Fruit fly (Drosophila melanogaster) whole organism, pupa: ENCODE data around the gene PolA2.

Experiments
- CG10348 ChIP-seq: fragments of 200-800 bp; sonication (Bioruptor generic); IDR thresholded peaks from 2 replicates; pipeline ENCODE4 v1.3.6; 2022; ENCODE audit warnings: missing biosample characterization, missing genetic modification characterization
- CG12605 ChIP-seq: fragments of 200-800 bp; sonication (Bioruptor generic); IDR thresholded peaks from 2 replicates; pipeline ENCODE4 v1.3.6; 2022; ENCODE audit warnings: missing biosample characterization, missing genetic modification characterization
- CG13204 ChIP-seq: fragments of 200-800 bp; sonication (Bioruptor generic); optimal IDR thresholded peaks from 2 replicates; lab custom pipeline; 2018; ENCODE audit warnings: missing biosample characterization, mild to moderate bottlenecking, missing genetic modification characterization, moderate library complexity
- CG14655 ChIP-seq: fragments of 200-800 bp; sonication (Bioruptor generic); optimal IDR thresholded peaks from 3 replicates; lab custom pipeline; 2017; ENCODE audit warnings: mild to moderate bottlenecking, missing biosample characterization, missing genetic modification reagents, missing genetic modification characterization
- CG15710 ChIP-seq: fragments of 200-800 bp; sonication (Bioruptor generic); optimal IDR thresholded peaks from 2 replicates; lab custom pipeline; 2018; ENCODE audit warnings: missing biosample characterization, mild to moderate bottlenecking, missing genetic modification characterization, moderate library complexity
- CG17806 ChIP-seq: fragments of 200-800 bp; sonication (Bioruptor generic); optimal IDR thresholded peaks from 2 replicates; lab custom pipeline; 2018; ENCODE audit warnings: missing biosample characterization, mild to moderate bottlenecking, missing genetic modification characterization, moderate library complexity
- CG32121 ChIP-seq: fragments of 200-800 bp; sonication (Bioruptor generic); IDR thresholded peaks from 2 replicates; pipeline ENCODE4 v1.3.6; 2022; ENCODE audit warnings: missing biosample characterization, missing genetic modification characterization
- CG34367 ChIP-seq: fragments of 200-800 bp; sonication (Bioruptor generic); optimal IDR thresholded peaks from 2 replicates; lab custom pipeline; 2018; ENCODE audit warnings: missing biosample characterization, mild to moderate bottlenecking, missing genetic modification characterization
- CG4496 ChIP-seq: fragments of 200-800 bp; sonication (Bioruptor generic); IDR thresholded peaks from 3 replicates; pipeline ENCODE4 v1.3.6; 2022; ENCODE audit warnings: missing biosample characterization, missing genetic modification characterization
- CG8159 ChIP-seq: fragments of 200-800 bp; sonication (Bioruptor generic); optimal IDR thresholded peaks from 3 replicates; lab custom pipeline; 2018; ENCODE audit warnings: missing biosample characterization, mild to moderate bottlenecking, missing genetic modification characterization, moderate library complexity
- CG8301 ChIP-seq: fragments of 200-800 bp; sonication (Bioruptor generic); optimal IDR thresholded peaks from 2 replicates; lab custom pipeline; 2018; ENCODE audit warnings: missing biosample characterization, mild to moderate bottlenecking, missing genetic modification characterization
- CG9948 ChIP-seq: fragments of 200-800 bp; sonication (Bioruptor generic); optimal IDR thresholded peaks from 2 replicates; lab custom pipeline; 2018; ENCODE audit warnings: missing biosample characterization, mild to moderate bottlenecking, missing genetic modification characterization, moderate library complexity
- D1 ChIP-seq: fragments of 200-800 bp; sonication (Bioruptor generic); optimal IDR thresholded peaks from 2 replicates; lab custom pipeline; 2018; ENCODE audit warnings: missing biosample characterization, mild to moderate bottlenecking, missing genetic modification characterization, moderate library complexity
- EcR ChIP-seq: fragments of 200-800 bp; sonication (Bioruptor generic); optimal IDR thresholded peaks from 3 replicates; lab custom pipeline; 2019; ENCODE audit warnings: missing biosample characterization, missing genetic modification characterization, mild to moderate bottlenecking, moderate library complexity, missing genetic modification reagents
- Ets98B ChIP-seq: fragments of 200-800 bp; sonication (Bioruptor generic); IDR thresholded peaks from 2 replicates; pipeline ENCODE4 v1.3.6; 2022; ENCODE audit warnings: missing biosample characterization, missing genetic modification characterization
- Pif1A ChIP-seq: fragments of 200-800 bp; sonication (Bioruptor generic); optimal IDR thresholded peaks from 3 replicates; lab custom pipeline; 2016; ENCODE audit warnings: missing biosample characterization, missing genetic modification characterization
- Pif1B ChIP-seq: fragments of 200-800 bp; sonication (Bioruptor generic); optimal IDR thresholded peaks from 3 replicates; lab custom pipeline; 2016; ENCODE audit warnings: missing biosample characterization, missing genetic modification characterization
- Snoo ChIP-seq: fragments of 200-800 bp; sonication (Bioruptor generic); optimal IDR thresholded peaks from 3 replicates; lab custom pipeline; 2017; ENCODE audit warnings: missing biosample characterization, mild to moderate bottlenecking, missing genetic modification characterization, inconsistent platforms
- fd96Ca ChIP-seq: fragments of 200-800 bp; sonication (Bioruptor generic); IDR thresholded peaks from 3 replicates; pipeline ENCODE4 v1.3.6; 2022; ENCODE audit warnings: missing biosample characterization, missing genetic modification characterization
- gl ChIP-seq: fragments of 200-800 bp; sonication (Bioruptor generic); optimal IDR thresholded peaks from 2 replicates; lab custom pipeline; 2018; ENCODE audit warnings: missing biosample characterization, mild to moderate bottlenecking, missing genetic modification characterization
- rn ChIP-seq: fragments of 200-800 bp; sonication (Bioruptor generic); IDR thresholded peaks from 2 replicates; pipeline ENCODE4 v1.3.6; 2022; ENCODE audit warnings: missing biosample characterization, missing genetic modification characterization

PolA2 gene

DNA sequence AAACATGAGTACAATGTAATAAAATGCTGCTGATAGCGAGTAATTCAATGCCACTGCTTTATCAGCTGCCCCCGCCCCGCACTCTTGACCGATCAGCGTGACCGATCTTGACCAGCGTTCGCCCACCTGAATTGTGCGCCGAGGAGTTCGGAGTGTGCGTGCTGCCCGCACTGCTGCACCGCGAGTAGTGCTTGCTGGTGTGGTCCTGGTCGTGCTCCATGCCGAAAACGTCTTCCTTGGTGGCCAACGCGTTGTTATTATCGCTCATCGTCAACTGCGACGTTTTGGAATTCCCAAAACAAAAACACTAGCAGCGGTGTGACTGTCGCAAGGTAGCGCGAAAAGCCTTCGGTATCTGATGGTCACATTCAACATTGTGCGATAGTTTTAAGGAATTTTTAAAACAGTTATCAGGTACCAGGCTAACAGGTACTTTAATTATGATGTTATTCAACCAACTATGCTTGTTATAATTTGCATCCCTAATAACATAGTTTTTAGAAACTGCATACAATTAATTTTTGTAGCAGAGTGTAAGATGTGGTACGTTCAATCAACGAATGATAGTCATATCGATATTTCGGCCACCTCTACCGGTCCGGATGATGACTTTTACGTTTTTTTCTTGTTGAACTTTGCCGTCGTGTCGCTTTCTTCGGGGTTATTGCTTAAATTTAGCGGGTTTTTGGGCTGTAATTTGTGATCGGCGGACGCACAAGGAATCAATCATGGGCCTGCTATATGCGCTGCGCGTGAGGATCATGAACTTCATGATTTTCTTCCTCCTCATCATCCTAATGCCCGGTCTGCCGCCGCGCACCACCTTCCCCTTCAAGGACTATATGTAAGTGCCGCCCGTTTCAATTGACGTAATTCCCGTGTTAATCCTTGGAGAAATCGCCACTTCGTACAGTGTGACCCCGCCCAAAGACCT is 49.5 kb downstream of the PolA2 start, which contains the start of the genes bigmax and Hmu:
Gene bigmax, minus strand, starts transcription at position 325 of the 934 bp plus-strand sequence.
Gene Hmu, plus strand, starts transcription at position 568 of the 934 bp plus-strand sequence.
- TF ChIP-seq CG34367 (tag; lab: Kevin White, UChicago) (peak; percentile 53), CG15710 (tag; lab: Kevin White, UChicago) (peak; percentile 67), Pif1A (peak; percentile 65), Snoo (peak; percentile 65), Pif1B (peak; percentile 36), Ets98B (GFP tag; lab: Robert Waterston, UW) (peak; percentile 80), gl (peak; percentile 43), CG10348 (GFP tag; lab: Robert Waterston, UW) (no peak), CG8301 (tag; lab: Kevin White, UChicago) (peak; percentile 67), CG32121 (peak; percentile 78), EcR (peak; percentile 66), D1 (tag; lab: Kevin White, UChicago) (no peak), fd96Ca (GFP tag; lab: Robert Waterston, UW) (peak; percentile 75), rn (GFP tag; lab: Robert Waterston, UW) (peak; percentile 45; the same call in 1 of the 2 replicates), CG4496 (peak; percentile 83), CG8159 (peak; percentile 62), CG9948 (tag; lab: Kevin White, UChicago) (peak; percentile 62), CG13204 (GFP tag; lab: Kevin White, UChicago) (no peak), CG17806 (tag; lab: Kevin White, UChicago) (peak; percentile 60), CG14655 (peak; percentile 69), CG12605 (GFP tag; lab: Robert Waterston, UW) (peak; percentile 42; the same call in 1 of the 2 replicates)

DNA sequence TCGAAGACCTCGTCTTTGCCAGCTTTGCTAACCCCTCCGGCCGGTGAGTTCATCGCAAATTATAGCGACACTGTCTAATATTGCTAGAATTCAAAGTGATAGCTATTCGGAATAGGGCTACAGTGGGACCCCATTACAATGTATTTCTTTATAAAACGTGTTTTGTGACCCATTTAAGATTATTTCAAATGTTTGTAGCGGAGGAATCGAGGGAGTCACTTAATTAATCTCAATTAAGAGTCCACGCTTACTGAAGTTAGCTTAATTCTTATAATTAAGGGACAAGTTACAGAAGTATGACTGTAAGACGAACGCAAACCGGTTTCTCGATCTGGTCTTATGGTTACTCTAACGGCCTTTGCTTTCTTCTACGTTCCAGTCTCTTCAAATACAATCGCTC is 50.7 kb downstream of the PolA2 start:
- TF ChIP-seq CG4496 (peak; percentile 76; the same call in 2 of the 3 replicates), CG34367 (tag; lab: Kevin White, UChicago) (no peak), fd96Ca (GFP tag; lab: Robert Waterston, UW) (0 out of 3 replicates have a peak, but pooled peaks have one; percentile 41), gl (no peak), CG12605 (GFP tag; lab: Robert Waterston, UW) (peak; percentile 43; the same call in 1 of the 2 replicates), D1 (tag; lab: Kevin White, UChicago) (no peak), Snoo (no peak), CG9948 (tag; lab: Kevin White, UChicago) (peak; percentile 16), CG8301 (tag; lab: Kevin White, UChicago) (peak; percentile 80), Pif1B (peak; percentile 32), CG14655 (peak; percentile 75), Ets98B (GFP tag; lab: Robert Waterston, UW) (peak; percentile 55; the same call in 1 of the 2 replicates), Pif1A (peak; percentile 40)
